Worm (Caenorhabditis elegans) whole organism, mixed stage, embryonic: ENCODE results near the gene lys-2.

Experiments used
- ceh-39 ChIP-seq: fragments of 150-350 bp; optimal IDR thresholded peaks from 2 replicates; lab custom pipeline; 2014; ENCODE audit warnings: missing biosample characterization, missing genetic modification characterization
- nhr-237 ChIP-seq: fragments of 150-350 bp; optimal IDR thresholded peaks from 2 replicates; lab custom pipeline; 2014; ENCODE audit warnings: missing biosample characterization, missing genetic modification characterization

DNA sequence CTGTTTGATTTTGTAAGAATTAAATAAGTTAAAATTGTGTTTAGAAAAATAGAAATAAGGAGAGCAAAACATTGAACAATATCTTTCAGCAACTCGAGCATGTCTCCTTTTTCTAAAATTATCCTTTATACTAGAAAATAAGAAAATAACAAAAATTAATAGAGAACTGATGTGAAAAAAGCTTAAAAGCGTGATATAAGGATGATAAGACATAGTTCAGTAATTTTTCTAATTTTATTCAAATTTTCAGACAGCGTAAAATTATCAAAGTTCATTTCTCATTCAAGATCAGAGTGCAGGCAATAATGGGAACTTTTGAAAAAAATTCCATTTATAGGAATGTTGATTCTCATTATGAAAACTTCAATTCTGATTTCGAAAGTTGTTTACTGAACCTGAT, 47.9 kb downstream of the lys-2 start, which contains the start of gene str-182:
- TF ChIP-seq nhr-237 (tag; lab: Kevin White, UChicago) (no peak), ceh-39 (tag; lab: Kevin White, UChicago) (no peak)
